Worm (Caenorhabditis elegans) whole organism, midembryonic: ENCODE results near the gene rnf-113.

Experiments
- flt-1 ChIP-seq: fragments of 200-800 bp; sonication (Bioruptor generic); IDR thresholded peaks from 2 replicates; pipeline ENCODE4 v1.3.6; 2022; ENCODE audit warnings: missing genetic modification characterization, missing compliant biosample characterization
- klf-2 ChIP-seq: fragments of 200-800 bp; sonication (Bioruptor generic); conservative IDR thresholded peaks from 2 replicates; pipeline ENCODE4 v1.3.6; 2022; ENCODE audit warnings: missing genetic modification reagents, missing genetic modification characterization, missing compliant biosample characterization
- tab-1 ChIP-seq: fragments of 200-800 bp; sonication (Bioruptor generic); IDR thresholded peaks from 2 replicates; pipeline ENCODE4 v1.3.6; 2022; ENCODE audit warnings: missing genetic modification characterization, missing compliant biosample characterization

DNA sequence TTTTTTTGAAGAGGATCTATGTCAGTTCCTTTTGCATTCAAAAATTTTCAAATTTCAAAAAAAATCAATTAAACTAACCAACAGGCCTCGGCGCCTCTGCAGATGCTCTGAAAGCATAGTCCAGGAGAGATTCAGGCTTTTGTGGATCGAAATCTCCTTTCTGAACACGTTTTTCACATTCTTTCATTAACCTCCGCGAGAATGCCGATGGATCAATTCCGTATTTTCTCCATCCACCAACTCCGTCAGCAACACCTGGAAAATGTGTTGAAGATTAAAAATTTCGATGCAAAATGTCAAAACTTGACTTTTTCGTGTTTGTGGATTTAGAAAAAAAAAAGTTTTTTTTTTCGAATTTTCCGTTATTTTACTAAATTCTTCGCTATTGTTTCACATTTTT is 42.9 kb downstream of the rnf-113 start:
- no peak for TF ChIP-seq tab-1 (GFP tag; lab: Robert Waterston, UW)
- TF ChIP-seq flt-1 (GFP tag; lab: Robert Waterston, UW) = no peak
- no peak for TF ChIP-seq klf-2 (GFP tag; lab: Robert Waterston, UW)
